Worm (Caenorhabditis elegans): Measurements from ENCODE around the gene abf-5.

DNA sequence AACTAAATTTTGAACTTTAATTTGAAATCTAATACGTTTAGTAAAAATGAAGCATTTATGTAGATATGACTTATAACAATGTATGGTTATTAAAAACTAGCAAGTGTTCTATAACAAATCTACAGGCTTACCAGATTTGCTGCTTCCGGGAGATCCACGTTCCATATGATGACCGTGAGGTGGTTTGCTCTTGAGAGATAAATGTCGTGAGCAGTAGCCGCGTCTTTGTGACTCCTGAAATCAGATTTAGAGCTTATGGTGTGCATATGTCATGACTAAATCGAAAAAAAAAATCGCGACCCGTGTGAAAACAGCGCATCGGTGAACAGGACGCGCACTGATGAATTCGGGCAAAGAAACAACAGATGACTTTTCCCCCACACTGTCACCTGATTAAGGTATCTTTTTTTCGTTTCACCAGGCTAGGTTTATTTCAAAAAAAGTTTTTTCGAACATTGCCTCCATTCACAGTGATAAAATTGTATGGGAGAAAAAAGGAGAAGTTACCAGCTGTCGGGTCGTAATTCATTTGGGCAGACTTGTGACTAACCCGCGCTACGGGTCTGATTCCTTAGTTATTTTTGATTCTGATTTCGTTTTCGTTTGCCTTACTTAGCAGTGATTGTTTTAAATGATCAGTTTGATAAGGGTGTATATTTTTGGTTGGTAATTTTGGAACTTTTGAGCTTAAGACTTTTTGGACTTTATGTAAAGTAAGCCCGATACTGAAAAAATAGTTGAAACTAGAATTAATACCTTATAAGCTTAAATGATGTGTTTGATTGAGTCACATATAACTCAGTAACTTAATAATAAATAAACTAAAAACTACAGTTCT is 15.7 kb downstream of the abf-5 start, which contains the start of gene nhr-27:
- no peak for TF ChIP-seq snpc-4 (tag; optimal IDR thresholded peaks at IDR 0.05)
- no peak for TF ChIP-seq lsy-2 (tag; optimal IDR thresholded peaks at IDR 0.05)
- TF ChIP-seq pag-3 (tag; optimal IDR thresholded peaks at IDR 0.05; ENCODE audit: borderline replicate concordance, insufficient read depth), result no peak
- no peak for TF ChIP-seq ceh-82 (tag; optimal IDR thresholded peaks at IDR 0.05)
- TF ChIP-seq lin-39 (tag; optimal IDR thresholded peaks at IDR 0.05), result no peak
- TF ChIP-seq nhr-237 (tag; optimal IDR thresholded peaks at IDR 0.05), result no peak
- no peak for TF ChIP-seq zag-1 (tag; optimal IDR thresholded peaks at IDR 0.05)
- no peak for TF ChIP-seq pqm-1 (tag; optimal IDR thresholded peaks at IDR 0.05)
- no peak for TF ChIP-seq ama-1 (optimal IDR thresholded peaks at IDR 0.05)
- TF ChIP-seq rnt-1 (tag; optimal IDR thresholded peaks at IDR 0.05), result no peak
- TF ChIP-seq elt-3 (tag; optimal IDR thresholded peaks at IDR 0.05), result peak in 1 of 6 experiments; percentile 87
- no peak for TF ChIP-seq unc-62 (GFP tag; optimal IDR thresholded peaks at IDR 0.05)
